Worm (Caenorhabditis elegans) whole organism, mixed stage, embryonic: ENCODE data around the gene K12D12.4.
A peak's percentile ranks its signal among the peaks of the same experiment; 100 is the strongest.

Source experiments
- elt-3 ChIP-seq: fragments of 150-350 bp; optimal IDR thresholded peaks from 2 replicates; lab custom pipeline; 2014; ENCODE audit warnings: missing biosample characterization, missing genetic modification characterization
- mep-1 ChIP-seq: fragments of 150-350 bp; optimal IDR thresholded peaks from 2 replicates; lab custom pipeline; 2017; ENCODE audit warnings: missing biosample characterization, missing genetic modification reagents, missing genetic modification characterization, inconsistent platforms
- nhr-237 ChIP-seq: fragments of 150-350 bp; optimal IDR thresholded peaks from 2 replicates; lab custom pipeline; 2014; ENCODE audit warnings: missing biosample characterization, missing genetic modification characterization
- nhr-76 ChIP-seq: sonication (generic microtip); optimal IDR thresholded peaks from 2 replicates; lab custom pipeline; 2017; ENCODE audit warnings: missing biosample characterization, missing genetic modification characterization
- snpc-4 ChIP-seq: fragments of 150-350 bp; optimal IDR thresholded peaks from 2 replicates; lab custom pipeline; 2014; ENCODE audit warnings: missing biosample characterization, missing genetic modification characterization
- unc-39 ChIP-seq: fragments of 150-350 bp; optimal IDR thresholded peaks from 2 replicates; lab custom pipeline; 2014; ENCODE audit warnings: missing biosample characterization, missing genetic modification characterization
- unc-62 ChIP-seq: fragments of 150-350 bp; optimal IDR thresholded peaks from 2 replicates; lab custom pipeline; 2014; ENCODE audit warnings: missing biosample characterization, missing genetic modification reagents, missing genetic modification characterization

DNA sequence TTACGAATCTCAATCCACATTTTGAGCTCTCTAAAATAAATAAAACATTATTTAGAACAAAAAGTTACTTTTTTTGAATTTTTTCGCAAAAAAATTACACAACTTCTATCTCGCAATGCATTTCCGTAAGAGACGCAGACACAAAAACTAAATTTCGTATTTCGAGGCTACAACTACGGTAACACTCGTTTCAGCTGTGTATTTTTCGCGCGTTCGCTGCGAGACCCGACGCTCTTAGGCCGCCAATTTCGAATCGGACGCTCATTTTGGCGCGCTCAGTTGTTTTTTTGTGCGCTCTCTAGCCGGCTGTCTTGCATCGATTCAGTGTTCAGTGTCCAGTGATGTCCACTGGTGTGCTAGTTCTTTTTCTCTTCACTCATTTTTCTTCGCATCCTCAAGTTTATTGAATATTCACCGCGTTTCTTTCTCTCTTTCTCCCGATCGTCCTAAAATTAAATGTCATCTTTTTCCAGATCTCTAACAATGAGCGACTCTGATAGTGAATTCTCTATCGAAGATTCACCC, 9.2 kb upstream of the K12D12.4 start, which contains the start of the genes npp-3 and top-2:
- TF ChIP-seq nhr-76, result no peak
- TF ChIP-seq elt-3, result no peak
- TF ChIP-seq unc-39 (tag; lab: Kevin White, UChicago), result no peak
- no peak for TF ChIP-seq unc-62 (GFP tag; lab: Kevin White, UChicago)
- peak; percentile 77 for TF ChIP-seq mep-1 (tag; lab: Kevin White, UChicago)
- no peak for TF ChIP-seq snpc-4 (tag; lab: Kevin White, UChicago)
- TF ChIP-seq nhr-237, result peak; percentile 83
